Fruit fly (Drosophila melanogaster) S2 (cell line): Measurements from ENCODE around the gene superdeath.

ENCODE experiments used
- CG8478 ChIP-seq: fragments of >200 bp; optimal IDR thresholded peaks from 2 replicates; lab custom pipeline; 2018
- CTCF ChIP-seq, 2 experiments: fragments of >200 bp; optimal IDR thresholded peaks; 2 replicates each; lab custom pipeline; 2018

dm6 chr3R:29124128-29124527 is 14.3 kb upstream of the superdeath start:
- TF ChIP-seq CTCF (optimal IDR thresholded peaks at IDR 0.05; lab: Kevin White, UChicago) (no peak), CG8478 (lab: Kevin White, UChicago) (no peak)
